Worm (Caenorhabditis elegans) whole organism, L2 larva: Measurements from ENCODE around the gene srh-214.

Experiments used
- R02D3.7 ChIP-seq: fragments of 150-350 bp; optimal IDR thresholded peaks from 2 replicates; lab custom pipeline; 2014; ENCODE audit warnings: missing biosample characterization, missing genetic modification characterization
- egl-27 ChIP-seq: sonication (generic microtip); optimal IDR thresholded peaks from 3 replicates; lab custom pipeline; 2017; ENCODE audit warnings: missing biosample characterization, missing genetic modification reagents, missing genetic modification characterization
- elt-1 ChIP-seq: fragments of 150-350 bp; optimal IDR thresholded peaks from 2 replicates; lab custom pipeline; 2014; ENCODE audit warnings: missing biosample characterization, missing genetic modification characterization
- mab-5 ChIP-seq: fragments of 150-350 bp; optimal IDR thresholded peaks from 2 replicates; lab custom pipeline; 2014; ENCODE audit warnings: missing biosample characterization, missing genetic modification characterization
- nhr-12 ChIP-seq: fragments of 150-350 bp; optimal IDR thresholded peaks from 2 replicates; lab custom pipeline; 2014; ENCODE audit warnings: missing biosample characterization, missing genetic modification characterization
- skn-1 ChIP-seq: sonication (generic microtip); optimal IDR thresholded peaks from 2 replicates; lab custom pipeline; 2017; ENCODE audit warnings: missing biosample characterization, missing genetic modification characterization
- unc-39 ChIP-seq: fragments of 150-350 bp; optimal IDR thresholded peaks from 2 replicates; lab custom pipeline; 2014; ENCODE audit warnings: missing biosample characterization, missing genetic modification characterization

- TF ChIP-seq unc-39 (tag; lab: Kevin White, UChicago), result no peak
- TF ChIP-seq R02D3.7 (tag; lab: Kevin White, UChicago), result no peak
- TF ChIP-seq egl-27 (tag; lab: Kevin White, UChicago), result no peak
- TF ChIP-seq mab-5 (tag; lab: Kevin White, UChicago), result no peak
- no peak for TF ChIP-seq nhr-12 (tag; lab: Kevin White, UChicago)
- no peak for TF ChIP-seq elt-1 (tag; lab: Kevin White, UChicago)
- no peak for TF ChIP-seq skn-1 (tag; lab: Kevin White, UChicago)
These were observed 24.6 kb upstream of the srh-214 start, which contains the start of the genes clec-35 and clec-27 for ce11 chrV:16853956-16854683.
